Worm (Caenorhabditis elegans): ENCODE results near the gene kel-1.

DNA sequence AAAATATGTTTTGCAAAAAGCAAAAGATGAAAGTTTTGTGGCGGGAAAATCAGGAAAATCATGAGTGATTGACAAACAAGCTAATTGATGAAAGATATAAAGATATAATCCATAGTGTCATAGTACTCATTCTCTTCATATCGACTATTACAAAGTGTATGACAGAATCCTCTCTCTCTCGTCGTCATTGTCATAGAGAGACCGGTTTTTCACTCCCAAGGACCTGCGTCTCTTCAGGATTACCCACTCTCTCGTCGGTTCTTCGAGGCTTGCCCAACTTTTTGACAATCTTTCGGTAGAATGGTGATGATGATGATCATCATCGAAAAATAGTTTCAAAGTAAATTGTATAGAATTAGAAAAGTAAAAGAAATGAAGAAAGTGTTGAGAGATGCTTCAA lies 48.6 kb downstream of the kel-1 start:
- TF ChIP-seq tbx-11 (GFP tag; IDR thresholded peaks at IDR 0.05): no peak
- TF ChIP-seq ama-1 (optimal IDR thresholded peaks at IDR 0.05): no peak
- no peak for TF ChIP-seq ets-7 (tag; optimal IDR thresholded peaks at IDR 0.05)
- no peak for TF ChIP-seq aly-1 (tag; optimal IDR thresholded peaks at IDR 0.05)
- no peak for TF ChIP-seq scrt-1 (GFP tag; IDR thresholded peaks at IDR 0.05)
- TF ChIP-seq hmg-4 (GFP tag; optimal IDR thresholded peaks at IDR 0.05): no peak
- no peak for TF ChIP-seq tra-4 (tag; optimal IDR thresholded peaks at IDR 0.05)
- TF ChIP-seq flt-1 (GFP tag; IDR thresholded peaks at IDR 0.05): no peak
